Fruit fly (Drosophila melanogaster): ENCODE measurements around the gene Ipk2.

Gene Ipk2

DNA sequence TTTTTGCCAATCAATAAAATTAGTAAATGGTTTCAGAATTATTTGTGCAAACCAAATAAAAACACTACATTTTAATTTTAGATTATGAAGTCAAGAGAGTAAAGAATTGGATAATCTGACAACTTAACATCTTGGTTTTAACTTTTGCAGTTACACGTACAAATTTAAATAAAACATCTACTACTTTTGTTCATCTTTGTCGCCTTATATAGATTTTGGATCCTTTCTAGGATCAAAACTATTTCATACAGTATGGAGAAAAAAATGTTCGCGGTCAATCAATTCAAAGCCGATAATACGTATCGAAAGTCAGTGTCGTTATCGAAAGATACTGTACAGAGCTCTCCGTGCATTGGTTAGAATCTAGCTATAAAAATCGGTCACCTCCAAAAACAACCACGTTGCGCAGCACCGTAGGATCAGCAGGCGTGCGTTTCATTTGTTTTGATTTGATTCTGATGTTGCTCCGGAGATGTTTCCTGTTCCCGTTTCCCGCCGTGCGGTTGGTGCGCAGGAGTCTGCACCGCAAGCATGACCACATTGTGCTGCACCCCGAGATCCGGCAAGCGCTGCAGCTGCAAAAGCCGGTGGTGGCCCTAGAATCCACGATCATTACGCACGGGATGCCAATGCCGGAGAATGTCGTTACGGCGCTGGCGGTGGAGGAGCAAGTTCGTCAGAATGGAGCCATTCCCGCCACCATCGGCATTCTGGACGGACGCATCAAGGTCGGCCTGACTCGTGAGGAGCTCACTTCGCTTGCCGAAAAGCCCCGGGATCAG, 10.1 kb downstream of the Ipk2 start, which contains the start of the genes uncNacbeta and CG2794 (continued):
- no peak for TF ChIP-seq salm (tag; optimal IDR thresholded peaks at IDR 0.05)
- TF ChIP-seq HLH4C (GFP tag; IDR thresholded peaks at IDR 0.05; ENCODE audit: partially characterized antibody), result peak; percentile 83
- TF ChIP-seq nom (GFP tag; optimal IDR thresholded peaks at IDR 0.05), result no peak
- TF ChIP-seq CG6791 (GFP tag; IDR thresholded peaks at IDR 0.05; ENCODE audit: partially characterized antibody), result peak; percentile 71; the same call in 2 of the 3 replicates
- TF ChIP-seq CG11723 (GFP tag; optimal IDR thresholded peaks at IDR 0.05), result no peak
- TF ChIP-seq PHDP (tag; optimal IDR thresholded peaks at IDR 0.05), result no peak
- TF ChIP-seq MBD-R2 (GFP tag; IDR thresholded peaks at IDR 0.05), result peak; percentile 86
- peak; percentile 66 for TF ChIP-seq CG14860 (GFP tag; IDR thresholded peaks at IDR 0.05; ENCODE audit: partially characterized antibody)
- peak; percentile 71; the same call in 2 of the 4 replicates for TF ChIP-seq chinmo (GFP tag; IDR thresholded peaks at IDR 0.05; ENCODE audit: partially characterized antibody)
- no peak for TF ChIP-seq CG17912 (GFP tag; optimal IDR thresholded peaks at IDR 0.05)
- no peak for TF ChIP-seq scrt (GFP tag; optimal IDR thresholded peaks at IDR 0.05)
- no peak for TF ChIP-seq slp2 (GFP tag; optimal IDR thresholded peaks at IDR 0.05)
- no peak for TF ChIP-seq CG33557 (GFP tag; optimal IDR thresholded peaks at IDR 0.05)
- no peak for TF ChIP-seq CG2889 (GFP tag; IDR thresholded peaks at IDR 0.05)
- TF ChIP-seq vnd (GFP tag; IDR thresholded peaks at IDR 0.05; ENCODE audit: partially characterized antibody), result peak; percentile 61
- TF ChIP-seq CG6272 (GFP tag; IDR thresholded peaks at IDR 0.05), result 0 out of 2 replicates have a peak, but pooled peaks have one; percentile 22
- TF ChIP-seq zfh2 (GFP tag; optimal IDR thresholded peaks at IDR 0.05), result peak; percentile 26
- no peak for TF ChIP-seq CG2202 (tag; optimal IDR thresholded peaks at IDR 0.05)
- TF ChIP-seq Taf1 (GFP tag; IDR thresholded peaks at IDR 0.05), result 0 out of 2 replicates have a peak, but pooled peaks have one; percentile 16
- TF ChIP-seq hb (GFP tag; IDR thresholded peaks at IDR 0.05; ENCODE audit: partially characterized antibody), result peak; percentile 74; the same call in 2 of the 3 replicates
- peak; percentile 8 for TF ChIP-seq CG14710 (tag; optimal IDR thresholded peaks at IDR 0.05)
- TF ChIP-seq crol (GFP tag; IDR thresholded peaks at IDR 0.05), result no peak
- peak; percentile 67 for TF ChIP-seq CG16813 (GFP tag; IDR thresholded peaks at IDR 0.05; ENCODE audit: partially characterized antibody)
- TF ChIP-seq Hmr (GFP tag; optimal IDR thresholded peaks at IDR 0.05), result no peak
- no peak for TF ChIP-seq CG6683 (GFP tag; optimal IDR thresholded peaks at IDR 0.05)
- TF ChIP-seq CHES-1-like (GFP tag; optimal IDR thresholded peaks at IDR 0.05), result peak; percentile 27
- no peak for TF ChIP-seq Atf3 (GFP tag; optimal IDR thresholded peaks at IDR 0.05)
- no peak for TF ChIP-seq CG13894 (tag; optimal IDR thresholded peaks at IDR 0.05)
- TF ChIP-seq CG10209 (GFP tag; optimal IDR thresholded peaks at IDR 0.05), result no peak
- no peak for TF ChIP-seq sc (optimal IDR thresholded peaks at IDR 0.05)
- TF ChIP-seq sc (GFP tag; optimal IDR thresholded peaks at IDR 0.05), result no peak
- TF ChIP-seq CG1602 (GFP tag; optimal IDR thresholded peaks at IDR 0.05), result no peak
- no peak for TF ChIP-seq CG3065 (GFP tag; optimal IDR thresholded peaks at IDR 0.05)
- peak; percentile 54 for TF ChIP-seq HmgZ (tag; optimal IDR thresholded peaks at IDR 0.05)
- peak; percentile 3 for TF ChIP-seq phol (tag; optimal IDR thresholded peaks at IDR 0.05)
- peak; percentile 94 for TF ChIP-seq Dp (GFP tag; optimal IDR thresholded peaks at IDR 0.05)
- TF ChIP-seq tup (GFP tag; optimal IDR thresholded peaks at IDR 0.05), result no peak
- TF ChIP-seq CG17829 (tag; optimal IDR thresholded peaks at IDR 0.05), result peak; percentile 16
- TF ChIP-seq CG17328 (GFP tag; IDR thresholded peaks at IDR 0.05), result no peak
- TF ChIP-seq Sry-δ (GFP tag; optimal IDR thresholded peaks at IDR 0.05), result peak; percentile 78
- peak; percentile 73 for TF ChIP-seq Dll (GFP tag; IDR thresholded peaks at IDR 0.05; ENCODE audit: partially characterized antibody)
- TF ChIP-seq knrl (GFP tag; IDR thresholded peaks at IDR 0.05; ENCODE audit: partially characterized antibody), result peak; percentile 47; the same call in 1 of the 3 replicates
- TF ChIP-seq CG7963 (GFP tag; IDR thresholded peaks at IDR 0.05; ENCODE audit: partially characterized antibody), result peak; percentile 79
- TF ChIP-seq CG12104 (GFP tag; optimal IDR thresholded peaks at IDR 0.05), result no peak
- TF ChIP-seq CG2116 (GFP tag; optimal IDR thresholded peaks at IDR 0.05), result peak; percentile 90
- no peak for TF ChIP-seq ro (GFP tag; IDR thresholded peaks at IDR 0.05)
- TF ChIP-seq HLH54F (GFP tag; optimal IDR thresholded peaks at IDR 0.05), result peak; percentile 15
- no peak for TF ChIP-seq CG8765 (GFP tag; IDR thresholded peaks at IDR 0.05)

Measured in whole organism, embryonic.